Fruit fly (Drosophila melanogaster) whole organism, embryonic: ENCODE results near the gene Fkbp59.

Experiments
- B-H1 ChIP-seq: fragments of 200-800 bp; sonication (Bioruptor generic); IDR thresholded peaks from 3 replicates; pipeline ENCODE4 v1.3.6; 2022; ENCODE audit warnings: missing biosample characterization, missing genetic modification characterization
- BEAF-32 ChIP-seq: fragments of 200-800 bp; sonication (Bioruptor generic); optimal IDR thresholded peaks from 3 replicates; lab custom pipeline; 2017; ENCODE audit warnings: missing biosample characterization, missing genetic modification characterization, mild to moderate bottlenecking, moderate library complexity, missing genetic modification reagents
- Bteb2 ChIP-seq: fragments of 200-800 bp; sonication (Bioruptor generic); optimal IDR thresholded peaks from 2 replicates; lab custom pipeline; 2016; ENCODE audit warnings: missing biosample characterization, missing genetic modification characterization
- CG12744 ChIP-seq: fragments of 200-800 bp; sonication (Bioruptor generic); optimal IDR thresholded peaks from 2 replicates; lab custom pipeline; 2016; ENCODE audit warnings: missing biosample characterization, missing genetic modification characterization
- CG14965 ChIP-seq: fragments of 200-800 bp; sonication (Bioruptor generic); optimal IDR thresholded peaks from 2 replicates; lab custom pipeline; 2016; ENCODE audit warnings: missing biosample characterization, missing genetic modification characterization, borderline replicate concordance
- CG15011 ChIP-seq: fragments of 200-800 bp; sonication (Bioruptor generic); optimal IDR thresholded peaks from 3 replicates; lab custom pipeline; 2018; ENCODE audit warnings: missing biosample characterization, mild to moderate bottlenecking, missing genetic modification characterization
- CG15601 ChIP-seq: fragments of 200-800 bp; sonication (Bioruptor generic); optimal IDR thresholded peaks from 3 replicates; lab custom pipeline; 2019; ENCODE audit warnings: missing biosample characterization, mild to moderate bottlenecking, missing genetic modification characterization, moderate library complexity
- CG17912 ChIP-seq: fragments of 200-800 bp; sonication (Bioruptor generic); optimal IDR thresholded peaks from 2 replicates; lab custom pipeline; 2018; ENCODE audit warnings: missing biosample characterization, mild to moderate bottlenecking, missing genetic modification characterization
- CG3065 ChIP-seq: fragments of 200-800 bp; sonication (Bioruptor generic); optimal IDR thresholded peaks from 2 replicates; lab custom pipeline; 2016; ENCODE audit warnings: missing biosample characterization, missing genetic modification characterization
- CG31365 ChIP-seq: fragments of 200-800 bp; sonication (Bioruptor generic); optimal IDR thresholded peaks from 2 replicates; lab custom pipeline; 2018; ENCODE audit warnings: missing biosample characterization, mild to moderate bottlenecking, missing genetic modification characterization
- CG32772 ChIP-seq: fragments of 200-800 bp; sonication (Bioruptor generic); IDR thresholded peaks from 2 replicates; pipeline ENCODE4 v1.3.6; 2022; ENCODE audit warnings: missing biosample characterization, missing genetic modification characterization
- CG42726 ChIP-seq: fragments of 200-800 bp; sonication (Bioruptor generic); IDR thresholded peaks from 2 replicates; pipeline ENCODE4 v1.3.6; 2022; ENCODE audit warnings: missing biosample characterization, missing genetic modification characterization; ENCODE audit not compliant: partially characterized antibody
- CG4424 ChIP-seq: fragments of 200-800 bp; sonication (Bioruptor generic); optimal IDR thresholded peaks from 3 replicates; lab custom pipeline; 2016; ENCODE audit warnings: missing biosample characterization, missing genetic modification characterization
- CG4854 ChIP-seq: fragments of 200-800 bp; sonication (Bioruptor generic); optimal IDR thresholded peaks from 2 replicates; lab custom pipeline; 2016; ENCODE audit warnings: missing biosample characterization, missing genetic modification characterization, inconsistent platforms
- CG7556 ChIP-seq: fragments of 200-800 bp; sonication (Bioruptor generic); optimal IDR thresholded peaks from 2 replicates; lab custom pipeline; 2017; ENCODE audit warnings: missing biosample characterization, mild to moderate bottlenecking, missing genetic modification characterization
- CrebB ChIP-seq: fragments of 200-800 bp; sonication (Bioruptor generic); optimal IDR thresholded peaks from 3 replicates; lab custom pipeline; 2018; ENCODE audit warnings: missing biosample characterization, mild to moderate bottlenecking, missing genetic modification characterization
- D19A ChIP-seq: fragments of 200-800 bp; optimal IDR thresholded peaks from 3 replicates; lab custom pipeline; 2019; ENCODE audit warnings: missing biosample characterization, mild to moderate bottlenecking, missing genetic modification characterization, moderate library complexity
- Dad ChIP-seq: fragments of 200-800 bp; sonication (Bioruptor generic); optimal IDR thresholded peaks from 3 replicates; lab custom pipeline; 2016; ENCODE audit warnings: missing biosample characterization, missing genetic modification characterization
- Dref ChIP-seq: fragments of 200-800 bp; sonication (Bioruptor generic); IDR thresholded peaks from 2 replicates; pipeline ENCODE4 v1.3.6; 2022; ENCODE audit warnings: missing biosample characterization, missing genetic modification characterization
- Hey ChIP-seq: fragments of 200-800 bp; sonication (Bioruptor generic); optimal IDR thresholded peaks from 3 replicates; lab custom pipeline; 2018; ENCODE audit warnings: missing biosample characterization, mild to moderate bottlenecking, missing genetic modification characterization
- Hr51 ChIP-seq, 2 experiments: fragments of 200-800 bp; sonication (Bioruptor generic); optimal IDR thresholded peaks; 2 replicates in 1 of 2; 3 replicates in 1 of 2; lab custom pipeline; 2016 to 2018; ENCODE audit warnings: missing biosample characterization in 2 of 2, missing genetic modification characterization in 2 of 2, mild to moderate bottlenecking in 1 of 2, moderate library complexity in 1 of 2
- Lim3 ChIP-seq: fragments of 200-800 bp; sonication (Bioruptor generic); IDR thresholded peaks from 2 replicates; pipeline ENCODE4 v1.3.6; 2022; ENCODE audit warnings: missing biosample characterization, missing genetic modification characterization
- NC2β ChIP-seq: fragments of 200-800 bp; sonication (Bioruptor generic); optimal IDR thresholded peaks from 2 replicates; lab custom pipeline; 2016; ENCODE audit warnings: missing biosample characterization, missing genetic modification characterization
- Sox102F ChIP-seq: fragments of 200-800 bp; sonication (Bioruptor generic); optimal IDR thresholded peaks from 2 replicates; lab custom pipeline; 2018; ENCODE audit warnings: missing biosample characterization, mild to moderate bottlenecking, missing genetic modification characterization, moderate library complexity
- YL-1 ChIP-seq: fragments of 200-800 bp; sonication (Bioruptor generic); optimal IDR thresholded peaks from 3 replicates; lab custom pipeline; 2017; ENCODE audit warnings: missing biosample characterization, mild to moderate bottlenecking, missing genetic modification characterization
- bowl ChIP-seq: fragments of 200-800 bp; sonication (Bioruptor generic); IDR thresholded peaks from 2 replicates; pipeline ENCODE4 v1.3.6; 2022; ENCODE audit warnings: missing biosample characterization, missing genetic modification characterization
- cg ChIP-seq: fragments of 200-800 bp; sonication (Bioruptor generic); optimal IDR thresholded peaks from 3 replicates; lab custom pipeline; 2019; ENCODE audit warnings: missing biosample characterization, mild to moderate bottlenecking, missing genetic modification characterization, moderate library complexity
- chinmo ChIP-seq: fragments of 200-800 bp; sonication (Bioruptor generic); IDR thresholded peaks from 4 replicates; pipeline ENCODE4 v1.3.6; 2022; ENCODE audit warnings: missing biosample characterization, missing genetic modification characterization; ENCODE audit not compliant: partially characterized antibody
- chn ChIP-seq: fragments of 200-800 bp; sonication (Bioruptor generic); optimal IDR thresholded peaks from 2 replicates; lab custom pipeline; 2016; ENCODE audit warnings: missing biosample characterization, missing genetic modification characterization
- crc ChIP-seq: fragments of 200-800 bp; sonication (Bioruptor generic); optimal IDR thresholded peaks from 2 replicates; lab custom pipeline; 2016; ENCODE audit warnings: missing biosample characterization, missing genetic modification characterization
- crp ChIP-seq, 2 experiments: fragments of 200-800 bp; sonication (Bioruptor generic); optimal IDR thresholded peaks; 2 replicates in 1 of 2; 3 replicates in 1 of 2; lab custom pipeline; 2017; ENCODE audit warnings: missing biosample characterization in 2 of 2, missing genetic modification characterization in 2 of 2, mild to moderate bottlenecking in 1 of 2, moderate library complexity in 1 of 2
- disco-r ChIP-seq: fragments of 200-800 bp; sonication (Bioruptor generic); optimal IDR thresholded peaks from 2 replicates; lab custom pipeline; 2016; ENCODE audit warnings: missing biosample characterization, missing genetic modification characterization
- dmrt11E ChIP-seq: fragments of 200-800 bp; sonication (Bioruptor generic); optimal IDR thresholded peaks from 3 replicates; lab custom pipeline; 2018; ENCODE audit warnings: missing biosample characterization, mild to moderate bottlenecking, missing genetic modification characterization, moderate library complexity
- eyg ChIP-seq: fragments of 200-800 bp; sonication (Bioruptor generic); optimal IDR thresholded peaks from 3 replicates; lab custom pipeline; 2016; ENCODE audit warnings: missing biosample characterization, missing genetic modification characterization
- fd3F ChIP-seq: fragments of 200-800 bp; sonication (Bioruptor generic); optimal IDR thresholded peaks from 2 replicates; lab custom pipeline; 2018; ENCODE audit warnings: missing biosample characterization, mild to moderate bottlenecking, missing genetic modification characterization, moderate library complexity
- her ChIP-seq: fragments of 200-800 bp; sonication (Bioruptor generic); optimal IDR thresholded peaks from 2 replicates; lab custom pipeline; 2016; ENCODE audit warnings: missing biosample characterization, missing genetic modification characterization
- kni ChIP-seq: fragments of 200-800 bp; sonication (Bioruptor generic); optimal IDR thresholded peaks from 3 replicates; lab custom pipeline; 2017; ENCODE audit warnings: mild to moderate bottlenecking, missing biosample characterization, missing genetic modification reagents, missing genetic modification characterization
- knrl ChIP-seq: fragments of 200-800 bp; sonication (Bioruptor generic); IDR thresholded peaks from 3 replicates; pipeline ENCODE4 v1.3.6; 2022; ENCODE audit warnings: missing biosample characterization, missing genetic modification characterization; ENCODE audit not compliant: partially characterized antibody
- lmd ChIP-seq: fragments of 200-800 bp; sonication (Bioruptor generic); IDR thresholded peaks from 2 replicates; pipeline ENCODE4 v1.3.6; 2022; ENCODE audit warnings: missing biosample characterization, missing genetic modification characterization
- mam ChIP-seq: fragments of 200-800 bp; sonication (Bioruptor generic); optimal IDR thresholded peaks from 3 replicates; lab custom pipeline; 2016; ENCODE audit warnings: missing biosample characterization, missing genetic modification characterization
- mld ChIP-seq: fragments of 200-800 bp; sonication (Bioruptor generic); IDR thresholded peaks from 3 replicates; pipeline ENCODE4 v1.3.6; 2022; ENCODE audit warnings: missing biosample characterization, missing genetic modification characterization; ENCODE audit not compliant: partially characterized antibody
- nom ChIP-seq: fragments of 200-800 bp; sonication (Bioruptor generic); optimal IDR thresholded peaks from 2 replicates; lab custom pipeline; 2017; ENCODE audit warnings: missing biosample characterization, missing genetic modification characterization, mild to moderate bottlenecking, moderate library complexity, missing genetic modification reagents
- odd ChIP-seq: fragments of 200-800 bp; sonication (Bioruptor generic); optimal IDR thresholded peaks from 2 replicates; lab custom pipeline; 2017; ENCODE audit warnings: missing biosample characterization, mild to moderate bottlenecking, missing genetic modification characterization
- repo ChIP-seq: fragments of 200-800 bp; sonication (Bioruptor generic); optimal IDR thresholded peaks from 2 replicates; lab custom pipeline; 2016; ENCODE audit warnings: missing biosample characterization, missing genetic modification characterization
- sens ChIP-seq: fragments of 200-800 bp; sonication (Bioruptor generic); peaks from one replicate; lab custom pipeline; 2016; ENCODE audit warnings: missing biosample characterization, missing genetic modification characterization
- sens-2 ChIP-seq: fragments of 200-800 bp; sonication (Bioruptor generic); IDR thresholded peaks from 2 replicates; pipeline ENCODE4 v1.3.6; 2022; ENCODE audit warnings: missing biosample characterization, missing genetic modification characterization
- sima ChIP-seq: fragments of 200-800 bp; sonication (Bioruptor generic); optimal IDR thresholded peaks from 2 replicates; lab custom pipeline; 2016; ENCODE audit warnings: missing biosample characterization, missing genetic modification characterization
- sisA ChIP-seq: fragments of 200-800 bp; sonication (Bioruptor generic); IDR thresholded peaks from 2 replicates; pipeline ENCODE4 v1.3.6; 2022; ENCODE audit warnings: missing biosample characterization, missing genetic modification characterization
- sr ChIP-seq: fragments of 200-800 bp; sonication (Bioruptor generic); IDR thresholded peaks from 3 replicates; pipeline ENCODE4 v1.3.6; 2022; ENCODE audit warnings: missing biosample characterization, missing genetic modification characterization
- tx ChIP-seq: fragments of 200-800 bp; sonication (Bioruptor generic); optimal IDR thresholded peaks from 2 replicates; lab custom pipeline; 2016; ENCODE audit warnings: missing biosample characterization, missing genetic modification characterization

Fkbp59 gene

DNA sequence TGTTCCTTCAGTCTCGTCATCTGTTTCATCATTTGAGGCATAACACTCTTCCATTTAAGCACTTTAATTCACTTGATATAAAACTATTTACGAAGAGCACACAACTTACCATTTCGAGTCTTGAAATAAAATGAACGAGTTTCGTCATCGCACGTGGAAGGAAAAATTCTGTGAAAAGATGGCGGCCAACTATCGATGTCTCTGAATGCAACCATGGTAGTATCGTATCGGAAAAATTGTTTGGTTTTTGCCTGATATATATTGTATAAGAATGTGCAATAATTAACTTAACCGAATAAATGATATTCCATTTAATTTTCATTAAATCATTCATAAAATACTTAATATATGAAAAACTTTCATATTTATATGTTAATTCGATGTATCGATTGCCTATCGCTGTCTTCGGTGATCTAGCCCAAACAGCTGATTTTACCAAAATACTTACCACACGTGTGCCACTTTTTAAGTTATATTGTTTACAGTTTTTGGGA, 7.1 kb downstream of the Fkbp59 start, which contains the start of gene Bka (continued):
- TF ChIP-seq nom (peak; percentile 53), Hey (tag; lab: Kevin White, UChicago) (no peak), B-H1 (GFP tag; lab: Robert Waterston, UW) (no peak), CG4424 (GFP tag; lab: Kevin White, UChicago) (peak; percentile 31), CG12744 (GFP tag; lab: Kevin White, UChicago) (no peak), knrl (GFP tag; lab: Robert Waterston, UW) (peak; percentile 99), bowl (GFP tag; lab: Robert Waterston, UW) (no peak), CG15601 (peak; percentile 76), lmd (no peak), disco-r (GFP tag; lab: Kevin White, UChicago) (no peak), crc (GFP tag; lab: Kevin White, UChicago) (no peak), fd3F (peak; percentile 21), Sox102F (GFP tag; lab: Kevin White, UChicago) (no peak), kni (GFP tag; lab: Kevin White, UChicago) (peak; percentile 51), crp (GFP tag; optimal IDR thresholded peaks at IDR 0.05; lab: Kevin White, UChicago) (peak; percentile 63 to 94), mld (peak; percentile 94), YL-1 (peak; percentile 96), CG32772 (GFP tag; lab: Robert Waterston, UW) (no peak), D19A (tag; lab: Kevin White, UChicago) (peak; percentile 60), repo (no peak), BEAF-32 (GFP tag; lab: Kevin White, UChicago) (peak; percentile 99), sisA (no peak), tx (GFP tag; lab: Kevin White, UChicago) (no peak), chn (GFP tag; lab: Kevin White, UChicago) (no peak), NC2β (GFP tag; lab: Kevin White, UChicago) (peak; percentile 55), odd (GFP tag; lab: Kevin White, UChicago) (peak; percentile 73), sr (GFP tag; lab: Robert Waterston, UW) (no peak), sima (no peak), CG4854 (GFP tag; lab: Kevin White, UChicago) (peak; percentile 29), CG17912 (no peak), Hr51 (GFP tag; optimal IDR thresholded peaks at IDR 0.05; lab: Kevin White, UChicago) (peak in 1 of 2 experiments; percentile 52), CG7556 (GFP tag; lab: Kevin White, UChicago) (peak; percentile 38), CG15011 (GFP tag; lab: Kevin White, UChicago) (peak; percentile 65), CG3065 (GFP tag; lab: Kevin White, UChicago) (no peak), sens (GFP tag; lab: Kevin White, UChicago) (peak; percentile 79), her (peak; percentile 40), CG14965 (GFP tag; lab: Kevin White, UChicago) (no peak), cg (no peak), chinmo (peak; percentile 96; the same call in 3 of the 4 replicates), CG31365 (tag; lab: Kevin White, UChicago) (no peak), Dad (GFP tag; lab: Kevin White, UChicago) (peak; percentile 25), mam (GFP tag; lab: Kevin White, UChicago) (no peak), Bteb2 (no peak), eyg (no peak), Lim3 (GFP tag; lab: Robert Waterston, UW) (no peak), sens-2 (GFP tag; lab: Robert Waterston, UW) (no peak), CrebB (tag; lab: Kevin White, UChicago) (peak; percentile 79), CG42726 (peak; percentile 88), dmrt11E (tag; lab: Kevin White, UChicago) (peak; percentile 58), Dref (GFP tag; lab: Robert Waterston, UW) (peak; percentile 86)
